Worm (Caenorhabditis elegans) whole organism, L4 larva: ENCODE data around the gene prmt-6.

Experiments used
- F10B5.3 ChIP-seq: sonication (generic microtip); optimal IDR thresholded peaks from 2 replicates; lab custom pipeline; 2016; ENCODE audit warnings: mild to moderate bottlenecking, missing genetic modification characterization, missing compliant biosample characterization
- F49E8.2 ChIP-seq: sonication (generic microtip); optimal IDR thresholded peaks from 2 replicates; lab custom pipeline; 2016; ENCODE audit warnings: missing compliant biosample characterization, mild to moderate bottlenecking, missing genetic modification characterization, borderline replicate concordance
- T26A8.4 ChIP-seq: fragments of 200-800 bp; sonication (Bioruptor generic); IDR thresholded peaks from 2 replicates; pipeline ENCODE4 v1.3.6; 2022; ENCODE audit warnings: missing genetic modification characterization, missing compliant biosample characterization
- Y5F2A.4 ChIP-seq: fragments of 200-800 bp; sonication (Bioruptor generic); optimal IDR thresholded peaks from 2 replicates; lab custom pipeline; 2018; ENCODE audit warnings: mild to moderate bottlenecking, missing genetic modification characterization, missing compliant biosample characterization
- aha-1 ChIP-seq: fragments of 150-350 bp; peaks from one replicate; lab custom pipeline; 2014; ENCODE audit warnings: missing biosample characterization, missing genetic modification characterization
- attf-4 ChIP-seq: sonication (generic microtip); optimal IDR thresholded peaks from 3 replicates; lab custom pipeline; 2017; ENCODE audit warnings: missing biosample characterization, missing genetic modification characterization
- ceh-20 ChIP-seq: fragments of 200-800 bp; sonication (Bioruptor generic); IDR thresholded peaks from 2 replicates; pipeline ENCODE4 v1.3.6; 2022; ENCODE audit warnings: missing genetic modification reagents, missing genetic modification characterization, missing compliant biosample characterization
- ceh-28 ChIP-seq: fragments of 150-350 bp; optimal IDR thresholded peaks from 2 replicates; lab custom pipeline; 2014; ENCODE audit warnings: missing biosample characterization, missing genetic modification reagents, missing genetic modification characterization
- daf-12 ChIP-seq: fragments of 150-350 bp; optimal IDR thresholded peaks from 2 replicates; lab custom pipeline; 2014; ENCODE audit warnings: missing biosample characterization, missing genetic modification reagents, missing genetic modification characterization
- dmd-6 ChIP-seq: fragments of 200-800 bp; sonication (Bioruptor generic); IDR thresholded peaks from 2 replicates; pipeline ENCODE4 v1.3.6; 2022; ENCODE audit warnings: missing genetic modification reagents, missing genetic modification characterization, missing compliant biosample characterization
- dmd-8 ChIP-seq: fragments of 200-800 bp; sonication (Bioruptor generic); IDR thresholded peaks from 2 replicates; pipeline ENCODE4 v1.3.6; 2022; ENCODE audit warnings: missing genetic modification characterization, missing compliant biosample characterization
- dmd-9 ChIP-seq: fragments of 200-800 bp; sonication (Bioruptor generic); IDR thresholded peaks from 2 replicates; pipeline ENCODE4 v1.3.6; 2022; ENCODE audit warnings: missing genetic modification reagents, missing genetic modification characterization, missing compliant biosample characterization
- dve-1 ChIP-seq: sonication (generic microtip); optimal IDR thresholded peaks from 2 replicates; lab custom pipeline; 2017; ENCODE audit warnings: antibody characterized with exemption, mild to moderate bottlenecking, missing genetic modification characterization, missing compliant biosample characterization; ENCODE audit not compliant: insufficient read depth
- egl-27 ChIP-seq: sonication (generic microtip); optimal IDR thresholded peaks from 3 replicates; lab custom pipeline; 2017; ENCODE audit warnings: missing biosample characterization, missing genetic modification reagents, missing genetic modification characterization
- fos-1 ChIP-seq: fragments of 150-350 bp; optimal IDR thresholded peaks from 2 replicates; lab custom pipeline; 2014; ENCODE audit warnings: missing biosample characterization, missing genetic modification characterization
- lim-7 ChIP-seq: fragments of 200-800 bp; sonication (Bioruptor generic); IDR thresholded peaks from 2 replicates; pipeline ENCODE4 v1.3.6; 2022; ENCODE audit warnings: missing genetic modification characterization, missing compliant biosample characterization
- lin-13 ChIP-seq: fragments of 150-350 bp; optimal IDR thresholded peaks from 2 replicates; lab custom pipeline; 2014; ENCODE audit warnings: missing biosample characterization, missing genetic modification reagents, missing genetic modification characterization
- lin-15B ChIP-seq: fragments of 150-350 bp; sonication (generic microtip); optimal IDR thresholded peaks from 3 replicates; lab custom pipeline; 2014; ENCODE audit warnings: missing biosample characterization, missing genetic modification characterization
- lin-38 ChIP-seq: fragments of 200-800 bp; sonication (Bioruptor generic); IDR thresholded peaks from 2 replicates; pipeline ENCODE4 v1.3.6; 2022; ENCODE audit warnings: missing genetic modification reagents, missing genetic modification characterization, missing compliant biosample characterization
- mxl-2 ChIP-seq: fragments of 200-800 bp; sonication (Bioruptor generic); conservative IDR thresholded peaks from 2 replicates; pipeline ENCODE4 v1.3.6; 2022; ENCODE audit warnings: missing genetic modification reagents, missing genetic modification characterization, missing compliant biosample characterization
- mxl-3 ChIP-seq: fragments of 200-800 bp; sonication (Bioruptor generic); optimal IDR thresholded peaks from 2 replicates; lab custom pipeline; 2018; ENCODE audit warnings: mild to moderate bottlenecking, missing genetic modification characterization, missing compliant biosample characterization
- nhr-28 ChIP-seq: fragments of 150-350 bp; optimal IDR thresholded peaks from 2 replicates; lab custom pipeline; 2014; ENCODE audit warnings: missing biosample characterization, missing genetic modification characterization
- nhr-41 ChIP-seq: fragments of 200-800 bp; sonication (Bioruptor generic); IDR thresholded peaks from 2 replicates; pipeline ENCODE4 v1.3.6; 2022; ENCODE audit warnings: missing genetic modification reagents, missing genetic modification characterization, missing compliant biosample characterization
- nhr-6 ChIP-seq: fragments of 150-350 bp; optimal IDR thresholded peaks from 2 replicates; lab custom pipeline; 2014; ENCODE audit warnings: missing biosample characterization, missing genetic modification characterization
- nhr-76 ChIP-seq: fragments of 150-350 bp; optimal IDR thresholded peaks from 2 replicates; lab custom pipeline; 2014; ENCODE audit warnings: missing biosample characterization, missing genetic modification characterization
- pha-4 ChIP-seq, 2 experiments: fragments of 150-350 bp in 1 of 2; fragments of 200-800 bp in 1 of 2; sonication (Bioruptor generic) in 1 of 2; IDR thresholded peaks in 1 of 2; optimal IDR thresholded peaks in 1 of 2; 2 replicates each; pipeline versions ENCODE4 v1.3.6 to Lab custom; 2014 to 2022; ENCODE audit warnings: missing genetic modification characterization in 2 of 2, missing genetic modification reagents in 2 of 2, missing biosample characterization in 1 of 2, missing compliant biosample characterization in 1 of 2
- pqm-1 ChIP-seq: sonication (generic microtip); optimal IDR thresholded peaks from 2 replicates; lab custom pipeline; 2017; ENCODE audit warnings: missing biosample characterization, missing genetic modification characterization
- snpc-4 ChIP-seq: fragments of 150-350 bp; optimal IDR thresholded peaks from 2 replicates; lab custom pipeline; 2014; ENCODE audit warnings: missing biosample characterization, missing genetic modification characterization
- tra-1 ChIP-seq: fragments of 200-800 bp; sonication (Bioruptor generic); IDR thresholded peaks from 2 replicates; pipeline ENCODE4 v1.3.6; 2022; ENCODE audit warnings: missing genetic modification reagents, missing genetic modification characterization, missing compliant biosample characterization
- unc-62 ChIP-seq, 3 experiments: fragments of 150-350 bp in 1 of 3; sonication (generic microtip); optimal IDR thresholded peaks in 2 of 3; peaks in 1 of 3; 1 replicate in 1 of 3; 2 replicates in 2 of 3; lab custom pipeline; 2014 to 2017; ENCODE audit warnings: missing biosample characterization in 3 of 3, missing genetic modification characterization in 3 of 3, missing genetic modification reagents in 3 of 3, missing genotype in 1 of 3
- zag-1 ChIP-seq: fragments of 150-350 bp; optimal IDR thresholded peaks from 2 replicates; lab custom pipeline; 2014; ENCODE audit warnings: missing biosample characterization, missing genetic modification characterization
- zip-11 ChIP-seq: fragments of 200-800 bp; sonication (Bioruptor generic); IDR thresholded peaks from 2 replicates; pipeline ENCODE4 v1.3.6; 2022; ENCODE audit warnings: missing genetic modification characterization, missing compliant biosample characterization

Gene prmt-6

ce11 chrIV:2149247-2149756, 18.5 kb downstream of the prmt-6 start, which contains the start of gene C54E4.5 (continued):
- peak; percentile 10 for TF ChIP-seq dve-1 (tag; lab: Kevin White, UChicago)

- TF ChIP-seq tra-1 (GFP tag; lab: Robert Waterston, UW) (no peak), nhr-6 (tag; lab: Kevin White, UChicago) (no peak), nhr-28 (no peak), nhr-76 (no peak), attf-4 (tag; lab: Kevin White, UChicago) (no peak), zag-1 (tag; lab: Kevin White, UChicago) (no peak)
These were observed 25.5 kb downstream of the prmt-6 start for ce11 chrIV:2156239-2156638.

- TF ChIP-seq dmd-6 (GFP tag; lab: Robert Waterston, UW), result no peak
- TF ChIP-seq aha-1 (tag; lab: Kevin White, UChicago), result peak; percentile 7
- TF ChIP-seq, all 104 proteins: peak for 1
These were observed 28.3 kb downstream of the prmt-6 start, which contains the start of gene gcy-37 for ce11 chrIV:2159069-2159468. TSS of gene gcy-37 (minus strand) at chrIV:2159169.

ce11 chrIV:2162256-2162655, 31.5 kb downstream of the prmt-6 start:
- TF ChIP-seq mxl-2 (no peak), pha-4 (GFP tag; IDR thresholded peaks at IDR 0.05; lab: Robert Waterston, UW) (no peak), pha-4 (tag; optimal IDR thresholded peaks at IDR 0.05; lab: Kevin White, UChicago) (peak; percentile 70), nhr-28 (peak; percentile 58), unc-62 (GFP tag; optimal IDR thresholded peaks at IDR 0.05 in 1 of 2; lab: Kevin White, UChicago) (peak in 1 of 2 experiments; percentile 85), unc-62 (tag; optimal IDR thresholded peaks at IDR 0.05; lab: Kevin White, UChicago) (no peak)

ce11 chrIV:2168514-2168913, 37.7 kb downstream of the prmt-6 start, which contains the start of gene C54E4.4:
TSS of gene C54E4.4 (minus strand) at chrIV:2168614.
- TF ChIP-seq lim-7 (no peak), daf-12 (tag; lab: Kevin White, UChicago) (no peak), nhr-41 (GFP tag; lab: Robert Waterston, UW) (no peak), pqm-1 (tag; lab: Kevin White, UChicago) (no peak), egl-27 (tag; lab: Kevin White, UChicago) (no peak), Y5F2A.4 (GFP tag; lab: Kevin White, UChicago) (no peak), dmd-8 (GFP tag; lab: Robert Waterston, UW) (no peak), fos-1 (tag; lab: Kevin White, UChicago) (no peak), zip-11 (GFP tag; lab: Robert Waterston, UW) (no peak), pha-4 (GFP tag; IDR thresholded peaks at IDR 0.05; lab: Robert Waterston, UW) (no peak), pha-4 (tag; optimal IDR thresholded peaks at IDR 0.05; lab: Kevin White, UChicago) (no peak), ceh-28 (no peak), lin-13 (GFP tag; lab: Kevin White, UChicago) (no peak), F10B5.3 (tag; lab: Kevin White, UChicago) (no peak), F49E8.2 (tag; lab: Kevin White, UChicago) (no peak), T26A8.4 (GFP tag; lab: Robert Waterston, UW) (no peak), mxl-3 (GFP tag; lab: Kevin White, UChicago) (no peak), snpc-4 (tag; lab: Kevin White, UChicago) (no peak), dmd-9 (GFP tag; lab: Robert Waterston, UW) (no peak), ceh-20 (GFP tag; lab: Robert Waterston, UW) (no peak)

ce11 chrIV:2170332-2170731, 39.6 kb downstream of the prmt-6 start:
- TF ChIP-seq lin-15B (tag; lab: Kevin White, UChicago) (no peak), lin-38 (GFP tag; lab: Robert Waterston, UW) (no peak)
